Worm (Caenorhabditis elegans) whole organism, L1 larva: Measurements from ENCODE around the gene tmem-138.

Source experiments
- ama-1 ChIP-seq: fragments of 150-350 bp; optimal IDR thresholded peaks from 2 replicates; lab custom pipeline; 2014
- egl-27 ChIP-seq, 2 experiments: fragments of 150-350 bp in 1 of 2; sonication (generic microtip); optimal IDR thresholded peaks; 3 replicates each; lab custom pipeline; 2017 to 2018; ENCODE audit warnings: missing biosample characterization in 2 of 2, missing genetic modification characterization in 2 of 2, missing genetic modification reagents in 2 of 2
- elt-2 ChIP-seq: sonication (generic microtip); optimal IDR thresholded peaks from 2 replicates; lab custom pipeline; 2016; ENCODE audit warnings: missing genetic modification characterization, mild to moderate bottlenecking, inconsistent platforms, missing compliant biosample characterization, missing genetic modification reagents
- lin-14 ChIP-seq: fragments of 200-800 bp; sonication (Bioruptor generic); optimal IDR thresholded peaks from 2 replicates; lab custom pipeline; 2018; ENCODE audit warnings: mild to moderate bottlenecking, missing genetic modification characterization, moderate library complexity, missing compliant biosample characterization
- lin-39 ChIP-seq: fragments of 150-350 bp; optimal IDR thresholded peaks from 2 replicates; lab custom pipeline; 2014; ENCODE audit warnings: missing biosample characterization, missing genetic modification reagents, missing genetic modification characterization
- nhr-11 ChIP-seq: fragments of 150-350 bp; optimal IDR thresholded peaks from 2 replicates; lab custom pipeline; 2014; ENCODE audit warnings: missing biosample characterization, missing genetic modification characterization
- nhr-12 ChIP-seq: sonication (generic microtip); optimal IDR thresholded peaks from 2 replicates; lab custom pipeline; 2017; ENCODE audit warnings: missing biosample characterization, missing genetic modification characterization
- nhr-237 ChIP-seq: fragments of 150-350 bp; optimal IDR thresholded peaks from 2 replicates; lab custom pipeline; 2014; ENCODE audit warnings: missing biosample characterization, missing genetic modification characterization
- snpc-4 ChIP-seq: fragments of 150-350 bp; optimal IDR thresholded peaks from 2 replicates; lab custom pipeline; 2014; ENCODE audit warnings: missing biosample characterization, missing genetic modification characterization
- unc-62 ChIP-seq: fragments of 150-350 bp; optimal IDR thresholded peaks from 2 replicates; lab custom pipeline; 2014; ENCODE audit warnings: missing biosample characterization, missing genetic modification reagents, missing genetic modification characterization
- unc-86 ChIP-seq: sonication (generic microtip); optimal IDR thresholded peaks from 2 replicates; lab custom pipeline; 2016; ENCODE audit warnings: missing genetic modification characterization, missing compliant biosample characterization

ce11 chrII:8199803-8200202 is 42.7 kb downstream of the tmem-138 start:
- TF ChIP-seq nhr-237 (tag; lab: Kevin White, UChicago): no peak
- no peak for TF ChIP-seq snpc-4 (tag; lab: Kevin White, UChicago)
- no peak for TF ChIP-seq egl-27 (tag; optimal IDR thresholded peaks at IDR 0.05; lab: Kevin White, UChicago)
- TF ChIP-seq ama-1 (lab: Kevin White, UChicago): no peak
- no peak for TF ChIP-seq unc-62 (GFP tag; lab: Kevin White, UChicago)
- TF ChIP-seq nhr-11 (tag; lab: Kevin White, UChicago): no peak
- no peak for TF ChIP-seq elt-2 (tag; lab: Kevin White, UChicago)
- no peak for TF ChIP-seq nhr-12 (tag; lab: Kevin White, UChicago)
- no peak for TF ChIP-seq unc-86 (tag; lab: Kevin White, UChicago)
- TF ChIP-seq lin-39 (tag; lab: Kevin White, UChicago): no peak
- peak; percentile 34 for TF ChIP-seq lin-14 (GFP tag; lab: Kevin White, UChicago)
